Fruit fly (Drosophila melanogaster) whole organism, embryonic: ENCODE data around the gene CG5835.
A peak's percentile ranks its signal among the peaks of the same experiment; 100 is the strongest.

ENCODE experiments used
- Adf1 ChIP-seq: fragments of 200-800 bp; sonication (Bioruptor generic); IDR thresholded peaks from 2 replicates; pipeline ENCODE4 v1.3.6; 2022; ENCODE audit warnings: missing biosample characterization, missing genetic modification characterization
- BEAF-32 ChIP-seq: fragments of 200-800 bp; sonication (Bioruptor generic); optimal IDR thresholded peaks from 3 replicates; lab custom pipeline; 2017; ENCODE audit warnings: missing biosample characterization, missing genetic modification characterization, mild to moderate bottlenecking, moderate library complexity, missing genetic modification reagents
- CG1024 ChIP-seq: fragments of 200-800 bp; sonication (Bioruptor generic); IDR thresholded peaks from 2 replicates; pipeline ENCODE4 v1.3.6; 2022; ENCODE audit warnings: missing biosample characterization, missing genetic modification characterization
- CG10267 ChIP-seq: fragments of 200-800 bp; sonication (Bioruptor generic); optimal IDR thresholded peaks from 2 replicates; lab custom pipeline; 2018; ENCODE audit warnings: missing biosample characterization, mild to moderate bottlenecking, missing genetic modification characterization, moderate library complexity
- CG10543 ChIP-seq: fragments of 200-800 bp; sonication (Bioruptor generic); optimal IDR thresholded peaks from 3 replicates; lab custom pipeline; 2017; ENCODE audit warnings: missing biosample characterization, mild to moderate bottlenecking, missing genetic modification characterization, moderate library complexity
- CG12071 ChIP-seq: fragments of 200-800 bp; sonication (Bioruptor generic); optimal IDR thresholded peaks from 3 replicates; lab custom pipeline; 2018; ENCODE audit warnings: missing biosample characterization, mild to moderate bottlenecking, missing genetic modification characterization
- CG12299 ChIP-seq: fragments of 200-800 bp; sonication (Bioruptor generic); optimal IDR thresholded peaks from 2 replicates; lab custom pipeline; 2018; ENCODE audit warnings: missing biosample characterization, mild to moderate bottlenecking, missing genetic modification characterization
- CG13296 ChIP-seq: fragments of 200-800 bp; sonication (Bioruptor generic); optimal IDR thresholded peaks from 3 replicates; lab custom pipeline; 2018; ENCODE audit warnings: missing biosample characterization, mild to moderate bottlenecking, missing genetic modification characterization
- CG13894 ChIP-seq: fragments of 200-800 bp; sonication (Bioruptor generic); optimal IDR thresholded peaks from 3 replicates; lab custom pipeline; 2018; ENCODE audit warnings: missing biosample characterization, mild to moderate bottlenecking, missing genetic modification characterization, moderate library complexity
- CG17359 ChIP-seq: fragments of 200-800 bp; sonication (Bioruptor generic); optimal IDR thresholded peaks from 3 replicates; lab custom pipeline; 2018; ENCODE audit warnings: missing biosample characterization, mild to moderate bottlenecking, missing genetic modification characterization, moderate library complexity
- CG17912 ChIP-seq: fragments of 200-800 bp; sonication (Bioruptor generic); optimal IDR thresholded peaks from 2 replicates; lab custom pipeline; 2018; ENCODE audit warnings: missing biosample characterization, mild to moderate bottlenecking, missing genetic modification characterization
- CG18599 ChIP-seq: fragments of 200-800 bp; sonication (Bioruptor generic); optimal IDR thresholded peaks from 3 replicates; lab custom pipeline; 2017; ENCODE audit warnings: missing biosample characterization, missing genetic modification characterization, mild to moderate bottlenecking, moderate library complexity, missing genetic modification reagents
- CG31224 ChIP-seq: fragments of 200-800 bp; sonication (Bioruptor generic); IDR thresholded peaks from 2 replicates; pipeline ENCODE4 v1.3.6; 2022; ENCODE audit warnings: missing biosample characterization, missing genetic modification characterization
- CG42726 ChIP-seq: fragments of 200-800 bp; sonication (Bioruptor generic); IDR thresholded peaks from 2 replicates; pipeline ENCODE4 v1.3.6; 2022; ENCODE audit warnings: missing biosample characterization, missing genetic modification characterization; ENCODE audit not compliant: partially characterized antibody
- CG5245 ChIP-seq: fragments of 200-800 bp; sonication (Bioruptor generic); optimal IDR thresholded peaks from 3 replicates; lab custom pipeline; 2016; ENCODE audit warnings: missing biosample characterization, missing genetic modification characterization
- CG6689 ChIP-seq: fragments of 200-800 bp; sonication (Bioruptor generic); IDR thresholded peaks from 2 replicates; pipeline ENCODE4 v1.3.6; 2022; ENCODE audit warnings: missing biosample characterization, missing genetic modification characterization
- CG6813 ChIP-seq: fragments of 200-800 bp; sonication (Bioruptor generic); optimal IDR thresholded peaks from 2 replicates; lab custom pipeline; 2017; ENCODE audit warnings: missing biosample characterization, missing genetic modification characterization, mild to moderate bottlenecking, moderate library complexity, missing genetic modification reagents
- CG7357 ChIP-seq: fragments of 200-800 bp; sonication (Bioruptor generic); IDR thresholded peaks from 3 replicates; pipeline ENCODE4 v1.3.6; 2022; ENCODE audit warnings: missing biosample characterization, missing genetic modification characterization
- CG9932 ChIP-seq: fragments of 200-800 bp; sonication (Bioruptor generic); IDR thresholded peaks from 2 replicates; pipeline ENCODE4 v1.3.6; 2022; ENCODE audit warnings: missing biosample characterization, missing genetic modification characterization
- Doc2 ChIP-seq: fragments of 200-800 bp; sonication (Bioruptor generic); IDR thresholded peaks from 2 replicates; pipeline ENCODE4 v1.3.6; 2022; ENCODE audit warnings: missing biosample characterization, missing genetic modification characterization
- Doc3 ChIP-seq: fragments of 200-800 bp; sonication (Bioruptor generic); IDR thresholded peaks from 3 replicates; pipeline ENCODE4 v1.3.6; 2022; ENCODE audit warnings: missing biosample characterization, missing genetic modification characterization; ENCODE audit not compliant: partially characterized antibody
- Fer3 ChIP-seq: fragments of 200-800 bp; sonication (Bioruptor generic); optimal IDR thresholded peaks from 2 replicates; lab custom pipeline; 2018; ENCODE audit warnings: missing biosample characterization, mild to moderate bottlenecking, missing genetic modification characterization, moderate library complexity
- Hey ChIP-seq: fragments of 200-800 bp; sonication (Bioruptor generic); optimal IDR thresholded peaks from 3 replicates; lab custom pipeline; 2018; ENCODE audit warnings: missing biosample characterization, mild to moderate bottlenecking, missing genetic modification characterization
- Hmr ChIP-seq: fragments of 200-800 bp; sonication (Bioruptor generic); optimal IDR thresholded peaks from 3 replicates; lab custom pipeline; 2017; ENCODE audit warnings: mild to moderate bottlenecking, missing biosample characterization, missing genetic modification reagents, missing genetic modification characterization
- Six4 ChIP-seq: fragments of 200-800 bp; sonication (Bioruptor generic); optimal IDR thresholded peaks from 2 replicates; lab custom pipeline; 2016; ENCODE audit warnings: missing biosample characterization, missing genetic modification characterization
- Sry-β ChIP-seq: fragments of 200-800 bp; sonication (Bioruptor generic); optimal IDR thresholded peaks from 2 replicates; lab custom pipeline; 2018; ENCODE audit warnings: missing biosample characterization, mild to moderate bottlenecking, missing genetic modification characterization, moderate library complexity
- ac ChIP-seq: fragments of 200-800 bp; sonication (Bioruptor generic); optimal IDR thresholded peaks from 3 replicates; lab custom pipeline; 2017; ENCODE audit warnings: missing biosample characterization, mild to moderate bottlenecking, missing genetic modification characterization
- bab2 ChIP-seq: fragments of 200-800 bp; sonication (Bioruptor generic); optimal IDR thresholded peaks from 2 replicates; lab custom pipeline; 2016; ENCODE audit warnings: missing biosample characterization, missing genetic modification characterization
- caup ChIP-seq: fragments of 200-800 bp; sonication (Bioruptor generic); optimal IDR thresholded peaks from 3 replicates; lab custom pipeline; 2017; ENCODE audit warnings: missing biosample characterization, mild to moderate bottlenecking, missing genetic modification characterization, moderate library complexity; ENCODE audit not compliant: severe bottlenecking
- cg ChIP-seq: fragments of 200-800 bp; sonication (Bioruptor generic); optimal IDR thresholded peaks from 3 replicates; lab custom pipeline; 2019; ENCODE audit warnings: missing biosample characterization, mild to moderate bottlenecking, missing genetic modification characterization, moderate library complexity
- croc ChIP-seq: fragments of 200-800 bp; sonication (Bioruptor generic); conservative IDR thresholded peaks from 3 replicates; pipeline ENCODE4 v1.3.6; 2022; ENCODE audit warnings: missing biosample characterization, missing genetic modification characterization
- dan ChIP-seq: fragments of 200-800 bp; sonication (Bioruptor generic); IDR thresholded peaks from 2 replicates; pipeline ENCODE4 v1.3.6; 2022; ENCODE audit warnings: missing biosample characterization, missing genetic modification characterization
- dmrt99B ChIP-seq: fragments of 200-800 bp; sonication (Bioruptor generic); optimal IDR thresholded peaks from 2 replicates; lab custom pipeline; 2018; ENCODE audit warnings: missing biosample characterization, mild to moderate bottlenecking, missing genetic modification characterization, moderate library complexity
- exex ChIP-seq: fragments of 200-800 bp; sonication (Bioruptor generic); optimal IDR thresholded peaks from 4 replicates; lab custom pipeline; 2018; ENCODE audit warnings: missing biosample characterization, mild to moderate bottlenecking, missing genetic modification characterization, moderate library complexity
- gsb ChIP-seq: fragments of 200-800 bp; sonication (Bioruptor generic); IDR thresholded peaks from 2 replicates; pipeline ENCODE4 v1.3.6; 2022; ENCODE audit warnings: missing biosample characterization, missing genetic modification characterization
- insv ChIP-seq, 2 experiments: fragments of 200-800 bp; sonication (Bioruptor generic); optimal IDR thresholded peaks; 3 replicates each; lab custom pipeline; 2016 to 2018; ENCODE audit warnings: missing biosample characterization in 2 of 2, missing genetic modification characterization in 2 of 2
- nau ChIP-seq: fragments of 200-800 bp; sonication (Bioruptor generic); optimal IDR thresholded peaks from 3 replicates; lab custom pipeline; 2017; ENCODE audit warnings: missing biosample characterization, mild to moderate bottlenecking, missing genetic modification characterization, missing genetic modification reagents
- odd ChIP-seq: fragments of 200-800 bp; sonication (Bioruptor generic); optimal IDR thresholded peaks from 2 replicates; lab custom pipeline; 2017; ENCODE audit warnings: missing biosample characterization, mild to moderate bottlenecking, missing genetic modification characterization
- pb ChIP-seq: fragments of 200-800 bp; sonication (Bioruptor generic); optimal IDR thresholded peaks from 3 replicates; lab custom pipeline; 2016; ENCODE audit warnings: missing biosample characterization, missing genetic modification characterization
- ranshi ChIP-seq: fragments of 200-800 bp; sonication (Bioruptor generic); IDR thresholded peaks from 2 replicates; pipeline ENCODE4 v1.3.6; 2022; ENCODE audit warnings: missing biosample characterization, missing genetic modification characterization
- sens ChIP-seq: fragments of 200-800 bp; sonication (Bioruptor generic); peaks from one replicate; lab custom pipeline; 2016; ENCODE audit warnings: missing biosample characterization, missing genetic modification characterization
- slbo ChIP-seq: fragments of 200-800 bp; sonication (Bioruptor generic); IDR thresholded peaks from 2 replicates; pipeline ENCODE4 v1.3.6; 2022; ENCODE audit warnings: missing biosample characterization, missing genetic modification characterization
- ssp ChIP-seq: fragments of 200-800 bp; sonication (Bioruptor generic); IDR thresholded peaks from 2 replicates; pipeline ENCODE4 v1.3.6; 2022; ENCODE audit warnings: missing biosample characterization, missing genetic modification characterization
- sug ChIP-seq: fragments of 200-800 bp; optimal IDR thresholded peaks from 2 replicates; lab custom pipeline; 2019; ENCODE audit warnings: missing biosample characterization, mild to moderate bottlenecking, missing genetic modification characterization, moderate library complexity
- tin ChIP-seq: fragments of 200-800 bp; sonication (Bioruptor generic); optimal IDR thresholded peaks from 3 replicates; lab custom pipeline; 2016; ENCODE audit warnings: missing biosample characterization, missing genetic modification characterization
- toy ChIP-seq: fragments of 200-800 bp; sonication (Bioruptor generic); IDR thresholded peaks from 2 replicates; pipeline ENCODE4 v1.3.6; 2022; ENCODE audit warnings: missing biosample characterization, missing genetic modification characterization
- tup ChIP-seq: fragments of 200-800 bp; sonication (Bioruptor generic); optimal IDR thresholded peaks from 2 replicates; lab custom pipeline; 2016; ENCODE audit warnings: missing biosample characterization, mild to moderate bottlenecking, missing genetic modification characterization, moderate library complexity
- unpg ChIP-seq: fragments of 200-800 bp; sonication (Bioruptor generic); optimal IDR thresholded peaks from 3 replicates; lab custom pipeline; 2018; ENCODE audit warnings: missing biosample characterization, mild to moderate bottlenecking, missing genetic modification characterization, moderate library complexity
- vfl ChIP-seq: fragments of 200-800 bp; sonication (Bioruptor generic); optimal IDR thresholded peaks from 2 replicates; lab custom pipeline; 2016; ENCODE audit warnings: missing biosample characterization, missing genetic modification characterization
- wek ChIP-seq: fragments of 200-800 bp; sonication (Bioruptor generic); optimal IDR thresholded peaks from 3 replicates; lab custom pipeline; 2018; ENCODE audit warnings: missing biosample characterization, mild to moderate bottlenecking, missing genetic modification characterization, moderate library complexity

Gene CG5835

dm6 chr3R:19153502-19153983, at the start of gene CG5835 (continued):
- TF ChIP-seq CG9932 (peak; percentile 42; the same call in 1 of the 2 replicates), wek (GFP tag; lab: Kevin White, UChicago) (peak; percentile 96), pb (GFP tag; lab: Kevin White, UChicago) (no peak), tin (GFP tag; lab: Kevin White, UChicago) (no peak), caup (peak; percentile 26), CG31224 (GFP tag; lab: Robert Waterston, UW) (no peak), Adf1 (peak; percentile 35; the same call in 1 of the 2 replicates), dmrt99B (peak; percentile 22), nau (GFP tag; lab: Kevin White, UChicago) (no peak), CG12071 (GFP tag; lab: Kevin White, UChicago) (peak; percentile 20), ssp (GFP tag; lab: Robert Waterston, UW) (no peak), CG18599 (GFP tag; lab: Kevin White, UChicago) (peak; percentile 28), sens (GFP tag; lab: Kevin White, UChicago) (peak; percentile 16), BEAF-32 (peak; percentile 7), tup (GFP tag; lab: Kevin White, UChicago) (no peak), slbo (GFP tag; lab: Robert Waterston, UW) (peak; percentile 50), croc (no peak), insv (GFP tag; optimal IDR thresholded peaks at IDR 0.05; lab: Kevin White, UChicago) (no peak), cg (no peak), Hmr (GFP tag; lab: Kevin White, UChicago) (peak; percentile 26), CG13296 (GFP tag; lab: Kevin White, UChicago) (peak; percentile 12), unpg (GFP tag; lab: Kevin White, UChicago) (peak; percentile 10), bab2 (no peak), CG1024 (GFP tag; lab: Robert Waterston, UW) (no peak), CG10543 (peak; percentile 53), CG12299 (tag; lab: Kevin White, UChicago) (peak; percentile 28), CG10267 (tag; lab: Kevin White, UChicago) (no peak), exex (tag; lab: Kevin White, UChicago) (peak; percentile 91), CG6689 (GFP tag; lab: Robert Waterston, UW) (peak; percentile 63; the same call in 1 of the 2 replicates), ac (no peak), ranshi (peak; percentile 36; the same call in 1 of the 2 replicates), Six4 (GFP tag; lab: Kevin White, UChicago) (no peak), odd (GFP tag; lab: Kevin White, UChicago) (peak; percentile 11), Doc2 (no peak), CG5245 (GFP tag; lab: Kevin White, UChicago) (no peak), CG42726 (no peak; the same call in 1 of the 2 replicates), CG6813 (GFP tag; lab: Kevin White, UChicago) (no peak), CG7357 (no peak), Fer3 (tag; lab: Kevin White, UChicago) (peak; percentile 21), Sry-β (no peak), CG17912 (peak; percentile 55), vfl (GFP tag; lab: Kevin White, UChicago) (no peak), CG17359 (peak; percentile 27), dan (no peak), toy (GFP tag; lab: Robert Waterston, UW) (no peak), CG13894 (tag; lab: Kevin White, UChicago) (peak; percentile 11), gsb (GFP tag; lab: Robert Waterston, UW) (0 out of 2 replicates have a peak, but pooled peaks have one; percentile 19), Doc3 (GFP tag; lab: Robert Waterston, UW) (no peak), Hey (tag; lab: Kevin White, UChicago) (no peak), sug (tag; lab: Kevin White, UChicago) (peak; percentile 58)
